Fruit fly (Drosophila melanogaster) whole organism: Measurements from ENCODE around the gene unc-13.

ENCODE experiments used
- CG8478 ChIP-seq: fragments of >200 bp; optimal IDR thresholded peaks from 2 replicates; lab custom pipeline; 2018; ENCODE audit warnings: inconsistent platforms
- EcR ChIP-seq, 2 experiments: fragments of >200 bp; optimal IDR thresholded peaks; 2 replicates each; lab custom pipeline; 2017; ENCODE audit warnings: missing biosample characterization in 2 of 2, missing genetic modification characterization in 2 of 2, missing genetic modification reagents in 2 of 2

dm6 chr4:835535-836138, 76.5 kb downstream of the unc-13 start:
- TF ChIP-seq CG8478 (lab: Kevin White, UChicago) (no peak), EcR (GFP tag; optimal IDR thresholded peaks at IDR 0.05; lab: Kevin White, UChicago) (no peak)
